Fruit fly (Drosophila melanogaster) whole organism, pupa: ENCODE measurements around the gene CG18304.

Experiments used
- CG14655 ChIP-seq: fragments of 200-800 bp; sonication (Bioruptor generic); optimal IDR thresholded peaks from 3 replicates; lab custom pipeline; 2017; ENCODE audit warnings: mild to moderate bottlenecking, missing biosample characterization, missing genetic modification reagents, missing genetic modification characterization
- CG15710 ChIP-seq: fragments of 200-800 bp; sonication (Bioruptor generic); optimal IDR thresholded peaks from 2 replicates; lab custom pipeline; 2018; ENCODE audit warnings: missing biosample characterization, mild to moderate bottlenecking, missing genetic modification characterization, moderate library complexity
- D1 ChIP-seq: fragments of 200-800 bp; sonication (Bioruptor generic); optimal IDR thresholded peaks from 2 replicates; lab custom pipeline; 2018; ENCODE audit warnings: missing biosample characterization, mild to moderate bottlenecking, missing genetic modification characterization, moderate library complexity
- EcR ChIP-seq: fragments of 200-800 bp; sonication (Bioruptor generic); optimal IDR thresholded peaks from 3 replicates; lab custom pipeline; 2019; ENCODE audit warnings: missing biosample characterization, missing genetic modification characterization, mild to moderate bottlenecking, moderate library complexity, missing genetic modification reagents

DNA sequence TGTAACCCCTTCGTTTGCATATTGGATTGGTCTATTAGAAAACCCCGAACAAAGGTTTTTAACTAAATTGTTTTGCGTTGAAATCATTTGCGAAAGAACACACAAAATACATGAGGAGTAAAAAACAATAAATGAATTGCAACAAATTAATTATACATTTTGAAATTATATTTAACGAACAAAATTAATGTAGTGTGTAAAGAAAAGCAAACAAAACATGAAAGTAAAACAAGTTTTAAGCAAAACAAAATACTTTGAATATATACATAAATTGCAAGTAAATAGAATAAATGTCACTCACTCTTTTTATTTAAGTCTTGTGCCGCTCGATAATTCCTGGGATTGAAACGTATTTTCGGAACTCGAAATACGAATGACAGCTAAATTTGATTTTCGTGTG lies 10.8 kb downstream of the CG18304 start, which contains the start of gene CG43232:
- TF ChIP-seq CG15710 (tag; lab: Kevin White, UChicago) (no peak), EcR (GFP tag; lab: Kevin White, UChicago) (no peak), CG14655 (GFP tag; lab: Kevin White, UChicago) (no peak), D1 (no peak)
